Worm (Caenorhabditis elegans): ENCODE measurements around the gene exl-1.

exl-1 gene

ce11 chrII:14404741-14405488 is 8.4 kb downstream of the exl-1 start (continued):
- TF ChIP-seq vab-15 (tag; optimal IDR thresholded peaks at IDR 0.05), result no peak
- TF ChIP-seq ceh-88 (GFP tag; IDR thresholded peaks at IDR 0.05), result no peak

- TF ChIP-seq lin-13 (GFP tag; optimal IDR thresholded peaks at IDR 0.05) (no peak), irx-1 (tag; optimal IDR thresholded peaks at IDR 0.05) (no peak), pag-3 (tag; optimal IDR thresholded peaks at IDR 0.05; ENCODE audit: borderline replicate concordance, insufficient read depth) (no peak), efl-1 (optimal IDR thresholded peaks at IDR 0.05) (no peak), efl-1 (GFP tag; optimal IDR thresholded peaks at IDR 0.05 in 1 of 2) (peak in 1 of 2 experiments; percentile 76), tbx-2 (tag; optimal IDR thresholded peaks at IDR 0.05) (no peak), ets-5 (GFP tag; IDR thresholded peaks at IDR 0.05) (no peak), elt-2 (tag; optimal IDR thresholded peaks at IDR 0.05) (peak; percentile 10), C04F5.9 (tag; optimal IDR thresholded peaks at IDR 0.05) (no peak), blmp-1 (tag; optimal IDR thresholded peaks at IDR 0.05) (peak; percentile 4), lin-35 (GFP tag; optimal IDR thresholded peaks at IDR 0.05) (peak in 1 of 2 experiments; percentile 32), unc-30 (tag; optimal IDR thresholded peaks at IDR 0.05) (no peak), fkh-4 (tag; optimal IDR thresholded peaks at IDR 0.05; ENCODE audit: borderline replicate concordance) (no peak)
Observed at ce11 chrII:14404266-14404665, 9.0 kb downstream of the exl-1 start.

ce11 chrII:14401098-14401497 is 12.2 kb downstream of the exl-1 start:
- TF ChIP-seq ceh-88 (GFP tag; IDR thresholded peaks at IDR 0.05) (no peak), lin-39 (tag; optimal IDR thresholded peaks at IDR 0.05) (no peak), tbx-2 (tag; optimal IDR thresholded peaks at IDR 0.05) (no peak), xbp-1 (tag; optimal IDR thresholded peaks at IDR 0.05) (no peak), snu-23 (GFP tag; optimal IDR thresholded peaks at IDR 0.05) (no peak), unc-86 (tag; optimal IDR thresholded peaks at IDR 0.05) (no peak), Y116A8C.19 (tag; optimal IDR thresholded peaks at IDR 0.05; ENCODE audit: borderline replicate concordance) (no peak), pax-3 (tag; optimal IDR thresholded peaks at IDR 0.05) (no peak), snpc-4 (tag; optimal IDR thresholded peaks at IDR 0.05) (no peak), ceh-63 (GFP tag; optimal IDR thresholded peaks at IDR 0.05) (no peak), mdl-1 (tag; optimal IDR thresholded peaks at IDR 0.05) (no peak), jun-1 (tag; optimal IDR thresholded peaks at IDR 0.05) (no peak), lin-15B (tag; optimal IDR thresholded peaks at IDR 0.05) (no peak), ceh-90 (tag; optimal IDR thresholded peaks at IDR 0.05) (no peak), F16B12.6 (tag; optimal IDR thresholded peaks at IDR 0.05) (no peak), nhr-71 (tag; optimal IDR thresholded peaks at IDR 0.05) (no peak)

- TF ChIP-seq sptf-1 (tag; optimal IDR thresholded peaks at IDR 0.05) (no peak), lsy-2 (tag; optimal IDR thresholded peaks at IDR 0.05) (peak; percentile 87 to 95), irx-1 (tag; optimal IDR thresholded peaks at IDR 0.05) (peak; percentile 79), lin-13 (GFP tag; optimal IDR thresholded peaks at IDR 0.05) (peak; percentile 81), nhr-19 (GFP tag; conservative IDR thresholded peaks at IDR 0.05) (peak; percentile 80), lin-14 (GFP tag; optimal IDR thresholded peaks at IDR 0.05) (peak; percentile 94), ceh-90 (tag; optimal IDR thresholded peaks at IDR 0.05) (peak; percentile 27), sox-4 (tag; optimal IDR thresholded peaks at IDR 0.05) (peak; percentile 37), C04F5.9 (tag; optimal IDR thresholded peaks at IDR 0.05) (no peak), tbx-2 (tag; optimal IDR thresholded peaks at IDR 0.05) (peak; percentile 86), ceh-8 (GFP tag; optimal IDR thresholded peaks at IDR 0.05) (peak; percentile 50), lin-39 (tag; optimal IDR thresholded peaks at IDR 0.05) (peak; percentile 60), unc-86 (tag; optimal IDR thresholded peaks at IDR 0.05) (peak; percentile 73), snpc-4 (tag; optimal IDR thresholded peaks at IDR 0.05) (peak; percentile 84), vab-15 (tag; optimal IDR thresholded peaks at IDR 0.05) (no peak), aly-2 (tag; optimal IDR thresholded peaks at IDR 0.05) (peak; percentile 39), unc-98 (GFP tag; IDR thresholded peaks at IDR 0.05) (no peak), grh-1 (GFP tag; IDR thresholded peaks at IDR 0.05) (no peak), ces-1 (GFP tag; optimal IDR thresholded peaks at IDR 0.05) (no peak), nhr-11 (tag; optimal IDR thresholded peaks at IDR 0.05) (no peak), rnt-1 (tag; optimal IDR thresholded peaks at IDR 0.05) (peak; percentile 76), nhr-76 (tag; optimal IDR thresholded peaks at IDR 0.05) (no peak), fkh-4 (tag; optimal IDR thresholded peaks at IDR 0.05; ENCODE audit: borderline replicate concordance) (no peak), nhr-85 (tag) (peak; percentile 93), nhr-77 (tag; optimal IDR thresholded peaks at IDR 0.05) (peak; percentile 88), dsc-1 (tag; optimal IDR thresholded peaks at IDR 0.05) (peak; percentile 84), efl-3 (GFP tag; optimal IDR thresholded peaks at IDR 0.05) (no peak)
Observed at ce11 chrII:14399595-14399994, 13.7 kb downstream of the exl-1 start.

Measured in whole organism, L1 larva.